Fruit fly (Drosophila melanogaster) whole organism, adult: ENCODE measurements around the gene Jhbp12.

Source experiments
- CG11617 ChIP-seq: fragments of 200-800 bp; sonication (Bioruptor generic); optimal IDR thresholded peaks from 2 replicates; lab custom pipeline; 2017; ENCODE audit warnings: mild to moderate bottlenecking, missing biosample characterization, missing genetic modification reagents, missing genetic modification characterization
- CG7101 ChIP-seq: fragments of 200-800 bp; sonication (Bioruptor generic); optimal IDR thresholded peaks from 2 replicates; lab custom pipeline; 2018; ENCODE audit warnings: missing biosample characterization, mild to moderate bottlenecking, missing genetic modification characterization, moderate library complexity
- Clk ChIP-seq: fragments of 200-800 bp; sonication (Bioruptor generic); optimal IDR thresholded peaks from 2 replicates; lab custom pipeline; 2017; ENCODE audit warnings: missing biosample characterization, missing genetic modification characterization

DNA sequence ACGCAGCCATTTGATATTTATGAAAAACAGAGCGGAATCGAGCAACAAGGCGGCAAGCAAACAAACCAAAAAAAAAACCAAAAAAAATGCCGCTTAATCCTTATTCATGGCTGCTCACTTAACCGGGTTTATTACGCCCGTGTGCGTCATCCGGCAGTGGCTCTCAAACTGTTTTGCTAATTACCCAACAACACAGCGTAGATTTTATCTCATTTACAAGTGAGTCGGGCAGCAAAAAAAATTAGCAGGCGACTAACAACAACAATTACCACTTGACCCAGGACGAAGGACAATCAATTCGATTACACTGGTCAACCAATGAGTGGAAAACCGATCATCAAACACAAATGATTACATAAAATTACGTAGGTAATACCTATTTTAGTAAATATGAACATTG lies 23.6 kb downstream of the Jhbp12 start:
- TF ChIP-seq Clk (GFP tag; lab: Kevin White, UChicago) (no peak), CG7101 (no peak), CG11617 (GFP tag; lab: Kevin White, UChicago) (no peak)
